Fruit fly (Drosophila melanogaster): ENCODE data around the gene Spn38F.

Spn38F gene

DNA sequence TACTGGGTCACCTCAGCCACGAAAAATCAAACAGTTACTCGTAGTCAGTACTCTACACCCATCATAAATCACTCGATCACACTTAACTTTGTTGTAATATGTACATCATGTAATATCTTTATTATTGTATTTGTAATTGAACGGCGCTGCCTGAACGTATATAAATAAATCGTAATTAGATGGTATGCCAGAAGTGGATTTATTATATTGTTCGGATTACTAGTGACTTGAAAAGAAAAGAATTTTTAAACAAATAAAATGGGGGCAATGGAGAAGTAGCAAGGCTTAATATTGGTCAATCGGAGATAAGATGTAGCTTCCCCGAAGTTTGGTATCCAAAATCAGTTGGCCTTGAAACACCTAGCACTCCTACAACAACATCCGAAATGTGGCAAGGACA lies 11.2 kb upstream of the Spn38F start, which contains the start of gene CG14402:
Gene CG14402 (plus strand): TSS at position 301 of the 400 bp plus-strand sequence.
- TF ChIP-seq Myc (optimal IDR thresholded peaks at IDR 0.05), result no peak
- TF ChIP-seq Sp1 (GFP tag; optimal IDR thresholded peaks at IDR 0.05), result no peak
- no peak for TF ChIP-seq Hr83 (GFP tag; optimal IDR thresholded peaks at IDR 0.05; ENCODE audit: poor library complexity, severe bottlenecking)
- TF ChIP-seq psq (GFP tag; optimal IDR thresholded peaks at IDR 0.05), result no peak
- no peak for TF ChIP-seq br (GFP tag; optimal IDR thresholded peaks at IDR 0.05)
- no peak for TF ChIP-seq pan (optimal IDR thresholded peaks at IDR 0.05)
- no peak for TF ChIP-seq Hr78 (GFP tag; optimal IDR thresholded peaks at IDR 0.05)
- TF ChIP-seq OdsH (GFP tag; optimal IDR thresholded peaks at IDR 0.05), result no peak
- no peak for TF ChIP-seq GATAd (GFP tag; optimal IDR thresholded peaks at IDR 0.05)
- TF ChIP-seq Rel (GFP tag; optimal IDR thresholded peaks at IDR 0.05), result no peak
- no peak for TF ChIP-seq Rel (tag; optimal IDR thresholded peaks at IDR 0.05)

DNA sequence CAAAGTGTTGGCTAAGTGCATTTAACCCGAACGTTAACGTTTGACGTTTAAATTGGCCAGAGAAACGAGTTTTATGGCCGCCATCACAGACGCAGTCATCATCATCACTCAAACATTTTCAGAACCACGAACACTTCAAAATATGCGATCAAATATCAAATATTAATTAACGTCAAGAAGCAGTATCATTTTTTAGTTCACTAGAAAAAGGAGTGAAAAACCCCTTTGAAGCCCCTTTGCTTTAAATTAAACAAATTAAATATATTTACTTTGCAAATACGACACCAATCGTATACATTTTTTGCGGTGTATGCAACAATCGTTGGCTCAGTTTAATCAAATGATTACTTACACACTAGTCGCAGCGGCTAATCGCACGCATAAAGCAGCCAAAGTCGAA lies 6.6 kb upstream of the Spn38F start:
- TF ChIP-seq pan (optimal IDR thresholded peaks at IDR 0.05) (no peak), usp (GFP tag; optimal IDR thresholded peaks at IDR 0.05) (no peak), foxo (GFP tag; optimal IDR thresholded peaks at IDR 0.05) (no peak), Vsx2 (GFP tag; optimal IDR thresholded peaks at IDR 0.05; ENCODE audit: partially characterized antibody) (no peak), dsf (GFP tag; optimal IDR thresholded peaks at IDR 0.05; ENCODE audit: borderline replicate concordance) (no peak), rgr (GFP tag; optimal IDR thresholded peaks at IDR 0.05) (no peak), dl (GFP tag; optimal IDR thresholded peaks at IDR 0.05; ENCODE audit: insufficient read depth in 1 of 2, partially characterized antibody in 2 of 2) (no peak), Hr78 (GFP tag; optimal IDR thresholded peaks at IDR 0.05) (no peak), Myc (optimal IDR thresholded peaks at IDR 0.05) (no peak), N (GFP tag; optimal IDR thresholded peaks at IDR 0.05) (no peak), Dif (GFP tag; optimal IDR thresholded peaks at IDR 0.05; ENCODE audit: partially characterized antibody) (no peak), sv (GFP tag; optimal IDR thresholded peaks at IDR 0.05) (no peak), Rel (GFP tag; optimal IDR thresholded peaks at IDR 0.05) (no peak), Rel (tag; optimal IDR thresholded peaks at IDR 0.05) (no peak), ey (GFP tag; optimal IDR thresholded peaks at IDR 0.05) (no peak), tai (GFP tag; optimal IDR thresholded peaks at IDR 0.05) (no peak), fru (GFP tag; optimal IDR thresholded peaks at IDR 0.05) (no peak), Mio (GFP tag; optimal IDR thresholded peaks at IDR 0.05) (no peak)

DNA sequence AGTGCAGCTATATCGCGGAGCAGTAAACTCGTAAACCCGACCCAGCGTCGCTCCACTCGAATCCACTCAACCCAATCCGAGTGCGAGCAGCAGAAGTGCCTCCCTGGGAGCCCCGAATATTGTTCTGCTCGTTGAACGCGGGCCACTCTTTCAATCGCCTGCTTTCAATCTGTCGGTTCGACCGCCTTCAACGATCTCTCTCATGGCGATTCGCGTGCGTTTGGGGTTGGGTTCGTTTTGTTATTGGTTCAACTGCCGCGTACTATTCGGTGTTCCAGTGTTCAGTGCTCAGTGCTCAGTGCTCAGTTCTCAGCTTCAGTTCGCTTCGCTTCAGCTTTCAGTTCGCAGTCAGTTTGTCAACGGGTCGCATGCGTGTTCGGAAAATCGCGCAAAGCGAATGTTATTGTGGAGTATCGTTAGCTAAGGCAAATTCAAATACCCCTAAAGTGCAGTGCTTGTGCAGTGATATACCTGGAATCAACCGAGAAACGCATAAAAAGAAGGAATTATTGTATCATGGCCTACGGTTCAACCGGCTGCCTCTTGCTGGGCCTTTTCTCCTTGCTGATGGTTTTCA lies 2.8 kb upstream of the Spn38F start, which contains the start of gene CG31676:
Gene CG31676 (plus strand): TSS at position 289 of the 577 bp plus-strand sequence.
- TF ChIP-seq sage (GFP tag; optimal IDR thresholded peaks at IDR 0.05), result no peak
- TF ChIP-seq fru (GFP tag; optimal IDR thresholded peaks at IDR 0.05), result no peak

- no peak for TF ChIP-seq sage (GFP tag; optimal IDR thresholded peaks at IDR 0.05)
- TF ChIP-seq dl (GFP tag; optimal IDR thresholded peaks at IDR 0.05; ENCODE audit: insufficient read depth in 1 of 2, partially characterized antibody in 2 of 2), result no peak
- no peak for TF ChIP-seq rgr (GFP tag; optimal IDR thresholded peaks at IDR 0.05)
- no peak for TF ChIP-seq Mio (GFP tag; optimal IDR thresholded peaks at IDR 0.05)
Measured at dm6 chr2L:20840006-20840405, 2.2 kb upstream of the Spn38F start.

DNA sequence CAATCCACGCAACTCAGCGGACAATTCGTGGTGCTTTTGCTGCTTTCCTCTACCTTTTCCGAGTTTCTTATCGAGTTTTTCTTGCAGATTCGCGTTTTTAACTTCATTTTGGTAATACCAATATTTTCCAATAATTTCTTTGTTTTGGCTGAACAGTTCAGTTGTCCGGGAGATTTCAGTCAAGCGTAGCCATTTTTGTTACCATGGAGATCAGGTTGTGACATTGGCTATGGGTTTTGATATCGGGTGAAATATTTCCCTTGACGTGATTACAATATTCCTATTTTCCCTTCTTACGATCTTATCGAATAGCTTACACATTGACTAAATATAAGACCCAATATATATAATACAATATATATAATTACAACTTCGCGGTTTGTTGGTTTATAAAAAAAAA lies 2.3 kb downstream of the Spn38F start, which contains the start of gene Oseg5:
Gene Oseg5 (minus strand): TSS at position 340 of the 400 bp plus-strand sequence.
- no peak for TF ChIP-seq lola (GFP tag; optimal IDR thresholded peaks at IDR 0.05)
- TF ChIP-seq dsf (GFP tag; optimal IDR thresholded peaks at IDR 0.05; ENCODE audit: borderline replicate concordance), result no peak
- TF ChIP-seq Rel (GFP tag; optimal IDR thresholded peaks at IDR 0.05), result no peak
- no peak for TF ChIP-seq Rel (tag; optimal IDR thresholded peaks at IDR 0.05)
- TF ChIP-seq Sp1 (GFP tag; optimal IDR thresholded peaks at IDR 0.05), result no peak
- no peak for TF ChIP-seq CrebA (GFP tag; optimal IDR thresholded peaks at IDR 0.05; ENCODE audit: borderline replicate concordance)
- TF ChIP-seq sage (GFP tag; optimal IDR thresholded peaks at IDR 0.05), result no peak
- no peak for TF ChIP-seq foxo (GFP tag; optimal IDR thresholded peaks at IDR 0.05)
- no peak for TF ChIP-seq rgr (GFP tag; optimal IDR thresholded peaks at IDR 0.05)
- no peak for TF ChIP-seq Dif (GFP tag; optimal IDR thresholded peaks at IDR 0.05; ENCODE audit: partially characterized antibody)
- TF ChIP-seq GATAd (GFP tag; optimal IDR thresholded peaks at IDR 0.05), result no peak
- TF ChIP-seq fru (GFP tag; optimal IDR thresholded peaks at IDR 0.05), result no peak
- no peak for TF ChIP-seq brk (GFP tag; optimal IDR thresholded peaks at IDR 0.05)
- no peak for TF ChIP-seq sv (GFP tag; optimal IDR thresholded peaks at IDR 0.05)
- TF ChIP-seq dl (GFP tag; optimal IDR thresholded peaks at IDR 0.05; ENCODE audit: insufficient read depth in 1 of 2, partially characterized antibody in 2 of 2), result no peak
- TF ChIP-seq Vsx2 (GFP tag; optimal IDR thresholded peaks at IDR 0.05; ENCODE audit: partially characterized antibody), result no peak
- TF ChIP-seq CG32264 (GFP tag; optimal IDR thresholded peaks at IDR 0.05), result no peak
- TF ChIP-seq woc (GFP tag; optimal IDR thresholded peaks at IDR 0.05), result no peak
- no peak for TF ChIP-seq tai (GFP tag; optimal IDR thresholded peaks at IDR 0.05)
- TF ChIP-seq Hr78 (GFP tag; optimal IDR thresholded peaks at IDR 0.05), result no peak
